Worm (Caenorhabditis elegans) whole organism, L3 larva: ENCODE data around the gene F35A5.2.

ENCODE experiments used
- R02D3.7 ChIP-seq: fragments of 150-350 bp; optimal IDR thresholded peaks from 2 replicates; lab custom pipeline; 2014; ENCODE audit warnings: missing biosample characterization, missing genetic modification characterization
- ZK546.5 ChIP-seq: sonication (generic microtip); optimal IDR thresholded peaks from 2 replicates; lab custom pipeline; 2017; ENCODE audit warnings: missing biosample characterization, missing genetic modification characterization
- aly-2 ChIP-seq: fragments of 150-350 bp; optimal IDR thresholded peaks from 2 replicates; lab custom pipeline; 2014; ENCODE audit warnings: missing biosample characterization, missing genetic modification characterization
- ama-1 ChIP-seq: fragments of 150-350 bp; optimal IDR thresholded peaks from 2 replicates; lab custom pipeline; 2018
- ceh-28 ChIP-seq: fragments of 150-350 bp; optimal IDR thresholded peaks from 2 replicates; lab custom pipeline; 2014; ENCODE audit warnings: missing biosample characterization, missing genetic modification reagents, missing genetic modification characterization
- ceh-82 ChIP-seq: fragments of 150-350 bp; optimal IDR thresholded peaks from 2 replicates; lab custom pipeline; 2014; ENCODE audit warnings: missing biosample characterization, missing genetic modification characterization
- ceh-9 ChIP-seq: sonication (generic microtip); optimal IDR thresholded peaks from 2 replicates; lab custom pipeline; 2018; ENCODE audit warnings: missing biosample characterization, missing genetic modification characterization
- daf-12 ChIP-seq: fragments of 150-350 bp; optimal IDR thresholded peaks from 2 replicates; lab custom pipeline; 2014; ENCODE audit warnings: missing biosample characterization, missing genetic modification reagents, missing genetic modification characterization
- egl-27 ChIP-seq: sonication (generic microtip); optimal IDR thresholded peaks from 4 replicates; lab custom pipeline; 2017; ENCODE audit warnings: missing biosample characterization, missing genetic modification reagents, missing genetic modification characterization
- elt-1 ChIP-seq: fragments of 150-350 bp; optimal IDR thresholded peaks from 2 replicates; lab custom pipeline; 2014; ENCODE audit warnings: missing biosample characterization, missing genetic modification characterization
- elt-3 ChIP-seq, 3 experiments: fragments of 150-350 bp in 1 of 3; sonication (generic microtip) in 2 of 3; optimal IDR thresholded peaks; 2 replicates in 2 of 3; 4 replicates in 1 of 3; lab custom pipeline; 2014 to 2017; ENCODE audit warnings: missing biosample characterization in 3 of 3, missing genetic modification characterization in 3 of 3
- eor-1 ChIP-seq, 2 experiments: fragments of 150-350 bp; optimal IDR thresholded peaks; 2 replicates each; lab custom pipeline; 2014 to 2018; ENCODE audit warnings: missing biosample characterization in 2 of 2, missing genetic modification characterization in 2 of 2
- fkh-10 ChIP-seq: sonication (generic microtip); optimal IDR thresholded peaks from 2 replicates; lab custom pipeline; 2017; ENCODE audit warnings: missing biosample characterization, missing genetic modification reagents, missing genetic modification characterization
- fos-1 ChIP-seq: fragments of 150-350 bp; optimal IDR thresholded peaks from 2 replicates; lab custom pipeline; 2014; ENCODE audit warnings: missing biosample characterization, missing genetic modification characterization
- jun-1 ChIP-seq: fragments of 150-350 bp; optimal IDR thresholded peaks from 2 replicates; lab custom pipeline; 2014; ENCODE audit warnings: missing biosample characterization, missing genetic modification reagents, missing genetic modification characterization
- lin-15B ChIP-seq: fragments of 150-350 bp; optimal IDR thresholded peaks from 2 replicates; lab custom pipeline; 2014; ENCODE audit warnings: missing biosample characterization, missing genetic modification characterization
- lsy-12 ChIP-seq: sonication (generic microtip); optimal IDR thresholded peaks from 2 replicates; lab custom pipeline; 2016; ENCODE audit warnings: mild to moderate bottlenecking, missing genetic modification characterization, missing compliant biosample characterization
- mdl-1 ChIP-seq: fragments of 150-350 bp; optimal IDR thresholded peaks from 2 replicates; lab custom pipeline; 2014; ENCODE audit warnings: missing biosample characterization, missing genetic modification characterization
- mml-1 ChIP-seq: fragments of 150-350 bp; sonication (generic microtip); optimal IDR thresholded peaks from 3 replicates; lab custom pipeline; 2014; ENCODE audit warnings: missing biosample characterization, missing genetic modification characterization
- nfya-1 ChIP-seq: sonication (generic microtip); optimal IDR thresholded peaks from 2 replicates; lab custom pipeline; 2017; ENCODE audit warnings: missing genetic modification characterization, mild to moderate bottlenecking, missing compliant biosample characterization, antibody characterized with exemption, moderate library complexity; ENCODE audit not compliant: insufficient read depth
- nhr-11 ChIP-seq: fragments of 150-350 bp; optimal IDR thresholded peaks from 2 replicates; lab custom pipeline; 2014; ENCODE audit warnings: missing biosample characterization, missing genetic modification characterization
- nhr-23 ChIP-seq: fragments of 150-350 bp; optimal IDR thresholded peaks from 2 replicates; lab custom pipeline; 2014; ENCODE audit warnings: missing biosample characterization, missing genetic modification reagents, missing genetic modification characterization
- nhr-237 ChIP-seq: fragments of 150-350 bp; optimal IDR thresholded peaks from 2 replicates; lab custom pipeline; 2014; ENCODE audit warnings: missing biosample characterization, missing genetic modification characterization
- nhr-28 ChIP-seq: fragments of 150-350 bp; optimal IDR thresholded peaks from 2 replicates; lab custom pipeline; 2014; ENCODE audit warnings: missing biosample characterization, missing genetic modification characterization
- nhr-43 ChIP-seq: sonication (generic microtip); optimal IDR thresholded peaks from 2 replicates; lab custom pipeline; 2016; ENCODE audit warnings: mild to moderate bottlenecking, missing genetic modification characterization, missing compliant biosample characterization; ENCODE audit not compliant: poor library complexity, severe bottlenecking
- nhr-67 ChIP-seq: fragments of 150-350 bp; optimal IDR thresholded peaks from 2 replicates; lab custom pipeline; 2014; ENCODE audit warnings: missing biosample characterization, missing genetic modification characterization
- nhr-76 ChIP-seq: fragments of 150-350 bp; sonication (generic microtip); optimal IDR thresholded peaks from 5 replicates; lab custom pipeline; 2014; ENCODE audit warnings: missing biosample characterization, missing genetic modification characterization
- nhr-77 ChIP-seq: fragments of 150-350 bp; optimal IDR thresholded peaks from 2 replicates; lab custom pipeline; 2014; ENCODE audit warnings: missing biosample characterization, missing genetic modification characterization
- pha-4 ChIP-seq: fragments of 150-350 bp; optimal IDR thresholded peaks from 2 replicates; lab custom pipeline; 2014; ENCODE audit warnings: missing biosample characterization, missing genetic modification reagents, missing genetic modification characterization
- sea-2 ChIP-seq: fragments of 150-350 bp; sonication (generic microtip); optimal IDR thresholded peaks from 4 replicates; lab custom pipeline; 2014; ENCODE audit warnings: missing biosample characterization, missing genetic modification reagents, missing genetic modification characterization
- skn-1 ChIP-seq: fragments of 150-350 bp; optimal IDR thresholded peaks from 2 replicates; lab custom pipeline; 2014; ENCODE audit warnings: missing biosample characterization, missing genetic modification characterization
- snpc-4 ChIP-seq: fragments of 150-350 bp; optimal IDR thresholded peaks from 2 replicates; lab custom pipeline; 2014; ENCODE audit warnings: missing biosample characterization, missing genetic modification characterization
- tbx-2 ChIP-seq: sonication (generic microtip); optimal IDR thresholded peaks from 2 replicates; lab custom pipeline; 2016; ENCODE audit warnings: mild to moderate bottlenecking, missing genetic modification characterization, missing compliant biosample characterization
- unc-39 ChIP-seq: sonication (generic microtip); optimal IDR thresholded peaks from 4 replicates; lab custom pipeline; 2017; ENCODE audit warnings: missing biosample characterization, missing genetic modification characterization
- zag-1 ChIP-seq: fragments of 150-350 bp; optimal IDR thresholded peaks from 2 replicates; lab custom pipeline; 2014; ENCODE audit warnings: missing biosample characterization, missing genetic modification characterization
- ztf-4 ChIP-seq: fragments of 150-350 bp; optimal IDR thresholded peaks from 2 replicates; lab custom pipeline; 2014; ENCODE audit warnings: missing biosample characterization, missing genetic modification characterization

Gene F35A5.2

ce11 chrX:3788483-3788882 lies 16.5 kb upstream of the F35A5.2 start (continued):
- peak; percentile 21 for TF ChIP-seq lsy-12
- TF ChIP-seq sea-2 (GFP tag; lab: Kevin White, UChicago), result no peak
- TF ChIP-seq jun-1 (tag; lab: Kevin White, UChicago), result peak; percentile 7
- no peak for TF ChIP-seq ceh-82 (tag; lab: Kevin White, UChicago)
- TF ChIP-seq nhr-237 (tag; lab: Kevin White, UChicago), result no peak
- no peak for TF ChIP-seq nhr-28
- TF ChIP-seq mdl-1 (tag; lab: Kevin White, UChicago), result no peak
- no peak for TF ChIP-seq eor-1 (tag; optimal IDR thresholded peaks at IDR 0.05; lab: Kevin White, UChicago)
- TF ChIP-seq ztf-4 (tag; lab: Kevin White, UChicago), result no peak
- TF ChIP-seq nhr-77, result no peak

- no peak for TF ChIP-seq sea-2 (GFP tag; lab: Kevin White, UChicago)
- TF ChIP-seq ama-1 (lab: Kevin White, UChicago), result no peak
These were observed 13.8 kb upstream of the F35A5.2 start for ce11 chrX:3791098-3791497.

ce11 chrX:3792715-3793114 lies 12.2 kb upstream of the F35A5.2 start, which contains the start of gene idpp-5:
TSS of gene idpp-5 (minus strand) at chrX:3792815.
- TF ChIP-seq R02D3.7 (tag; lab: Kevin White, UChicago), result no peak
- no peak for TF ChIP-seq daf-12 (tag; lab: Kevin White, UChicago)
- no peak for TF ChIP-seq tbx-2 (tag; lab: Kevin White, UChicago)
- no peak for TF ChIP-seq aly-2 (tag; lab: Kevin White, UChicago)
- no peak for TF ChIP-seq snpc-4 (tag; lab: Kevin White, UChicago)
- TF ChIP-seq lin-15B, result no peak
- no peak for TF ChIP-seq unc-39 (tag; lab: Kevin White, UChicago)
- TF ChIP-seq nhr-76, result no peak
- no peak for TF ChIP-seq pha-4

ce11 chrX:3793389-3793788 lies 11.5 kb upstream of the F35A5.2 start:
- no peak for TF ChIP-seq skn-1 (tag; lab: Kevin White, UChicago)
- TF ChIP-seq ceh-28 (tag; lab: Kevin White, UChicago), result no peak
- no peak for TF ChIP-seq zag-1
- no peak for TF ChIP-seq nhr-67 (tag; lab: Kevin White, UChicago)
- no peak for TF ChIP-seq nfya-1 (tag; lab: Kevin White, UChicago)
- peak; percentile 2 for TF ChIP-seq pha-4
- no peak for TF ChIP-seq nhr-11 (tag; lab: Kevin White, UChicago)
- TF ChIP-seq elt-3 (tag; optimal IDR thresholded peaks at IDR 0.05; lab: Kevin White, UChicago), result no peak
- peak; percentile 28 for TF ChIP-seq nhr-43
- TF ChIP-seq, all 47 proteins: peak for 2

- TF ChIP-seq elt-1 (tag; lab: Kevin White, UChicago), result no peak
- no peak for TF ChIP-seq unc-39 (tag; lab: Kevin White, UChicago)
- no peak for TF ChIP-seq fkh-10
- TF ChIP-seq mdl-1 (tag; lab: Kevin White, UChicago), result no peak
- no peak for TF ChIP-seq nhr-77
- no peak for TF ChIP-seq jun-1 (tag; lab: Kevin White, UChicago)
- TF ChIP-seq nhr-76, result no peak
- TF ChIP-seq mml-1 (tag; lab: Kevin White, UChicago), result no peak
- TF ChIP-seq ama-1 (lab: Kevin White, UChicago), result no peak
- no peak for TF ChIP-seq fos-1 (tag; lab: Kevin White, UChicago)
- no peak for TF ChIP-seq sea-2 (GFP tag; lab: Kevin White, UChicago)
- TF ChIP-seq ztf-4 (tag; lab: Kevin White, UChicago), result no peak
- no peak for TF ChIP-seq ZK546.5
- TF ChIP-seq, all 47 proteins: peak for 0
These were observed 10.8 kb upstream of the F35A5.2 start for ce11 chrX:3794161-3794560.

- TF ChIP-seq nhr-23 (tag; lab: Kevin White, UChicago) (no peak), egl-27 (tag; lab: Kevin White, UChicago) (no peak), tbx-2 (tag; lab: Kevin White, UChicago) (no peak), mdl-1 (tag; lab: Kevin White, UChicago) (no peak), aly-2 (tag; lab: Kevin White, UChicago) (no peak), ama-1 (lab: Kevin White, UChicago) (no peak), fos-1 (tag; lab: Kevin White, UChicago) (no peak), ztf-4 (tag; lab: Kevin White, UChicago) (no peak), fkh-10 (no peak), ceh-9 (tag; lab: Kevin White, UChicago) (no peak), R02D3.7 (tag; lab: Kevin White, UChicago) (no peak)
These were observed 9.3 kb upstream of the F35A5.2 start, which contains the start of gene F35A5.5 for ce11 chrX:3795642-3796041. TSS of gene F35A5.5 (minus strand) at chrX:3795742.
